Worm (Caenorhabditis elegans) whole organism, L3 larva: Measurements from ENCODE around the gene fbxc-54.

Experiments
- aly-2 ChIP-seq: fragments of 150-350 bp; optimal IDR thresholded peaks from 2 replicates; lab custom pipeline; 2014; ENCODE audit warnings: missing biosample characterization, missing genetic modification characterization
- ama-1 ChIP-seq: fragments of 150-350 bp; optimal IDR thresholded peaks from 2 replicates; lab custom pipeline; 2018
- ceh-82 ChIP-seq: fragments of 150-350 bp; optimal IDR thresholded peaks from 2 replicates; lab custom pipeline; 2014; ENCODE audit warnings: missing biosample characterization, missing genetic modification characterization
- elt-3 ChIP-seq, 3 experiments: fragments of 150-350 bp in 1 of 3; sonication (generic microtip) in 2 of 3; optimal IDR thresholded peaks; 2 replicates in 2 of 3; 4 replicates in 1 of 3; lab custom pipeline; 2014 to 2017; ENCODE audit warnings: missing biosample characterization in 3 of 3, missing genetic modification characterization in 3 of 3
- lin-39 ChIP-seq: fragments of 150-350 bp; optimal IDR thresholded peaks from 2 replicates; lab custom pipeline; 2018; ENCODE audit warnings: missing biosample characterization, missing genetic modification reagents, missing genetic modification characterization
- mml-1 ChIP-seq: fragments of 150-350 bp; sonication (generic microtip); optimal IDR thresholded peaks from 3 replicates; lab custom pipeline; 2014; ENCODE audit warnings: missing biosample characterization, missing genetic modification characterization
- nfya-1 ChIP-seq: sonication (generic microtip); optimal IDR thresholded peaks from 2 replicates; lab custom pipeline; 2017; ENCODE audit warnings: missing genetic modification characterization, mild to moderate bottlenecking, missing compliant biosample characterization, antibody characterized with exemption, moderate library complexity; ENCODE audit not compliant: insufficient read depth
- nhr-237 ChIP-seq: fragments of 150-350 bp; optimal IDR thresholded peaks from 2 replicates; lab custom pipeline; 2014; ENCODE audit warnings: missing biosample characterization, missing genetic modification characterization
- nhr-28 ChIP-seq: fragments of 150-350 bp; optimal IDR thresholded peaks from 2 replicates; lab custom pipeline; 2014; ENCODE audit warnings: missing biosample characterization, missing genetic modification characterization
- nhr-77 ChIP-seq: fragments of 150-350 bp; optimal IDR thresholded peaks from 2 replicates; lab custom pipeline; 2014; ENCODE audit warnings: missing biosample characterization, missing genetic modification characterization

- TF ChIP-seq nhr-237 (tag; lab: Kevin White, UChicago): no peak
- TF ChIP-seq nhr-77 (tag; lab: Kevin White, UChicago): no peak
- no peak for TF ChIP-seq nhr-28 (tag; lab: Kevin White, UChicago)
- TF ChIP-seq nfya-1 (tag; lab: Kevin White, UChicago): no peak
- no peak for TF ChIP-seq elt-3 (tag; optimal IDR thresholded peaks at IDR 0.05; lab: Kevin White, UChicago)
- TF ChIP-seq mml-1 (tag; lab: Kevin White, UChicago): no peak
- no peak for TF ChIP-seq aly-2 (tag; lab: Kevin White, UChicago)
- no peak for TF ChIP-seq lin-39
- TF ChIP-seq ama-1 (lab: Kevin White, UChicago): no peak
- no peak for TF ChIP-seq ceh-82 (tag; lab: Kevin White, UChicago)
Measured at ce11 chrII:6349-6748, 25.2 kb upstream of the fbxc-54 start, which contains the start of gene osta-1.
